Worm (Caenorhabditis elegans) whole organism, late embryonic: Measurements from ENCODE around the gene sorf-1.

Experiments
- K02D7.2 ChIP-seq: sonication (generic microtip); optimal IDR thresholded peaks from 2 replicates; lab custom pipeline; 2017; ENCODE audit warnings: mild to moderate bottlenecking, missing genetic modification characterization, missing compliant biosample characterization
- ceh-9 ChIP-seq: sonication (generic microtip); optimal IDR thresholded peaks from 2 replicates; lab custom pipeline; 2016; ENCODE audit warnings: mild to moderate bottlenecking, missing genetic modification characterization, inconsistent platforms, missing compliant biosample characterization
- ets-4 ChIP-seq: sonication (generic microtip); optimal IDR thresholded peaks from 2 replicates; lab custom pipeline; 2016; ENCODE audit warnings: missing genetic modification characterization, missing compliant biosample characterization
- lin-11 ChIP-seq: fragments of 200-800 bp; sonication (Bioruptor generic); optimal IDR thresholded peaks from 2 replicates; lab custom pipeline; 2018; ENCODE audit warnings: mild to moderate bottlenecking, missing genetic modification characterization, missing compliant biosample characterization
- pha-4 ChIP-seq: fragments of 150-350 bp; optimal IDR thresholded peaks from 2 replicates; lab custom pipeline; 2018; ENCODE audit warnings: missing biosample characterization, missing genetic modification reagents, missing genetic modification characterization
- syd-9 ChIP-seq: sonication (generic microtip); optimal IDR thresholded peaks from 2 replicates; lab custom pipeline; 2016; ENCODE audit warnings: mild to moderate bottlenecking, missing genetic modification characterization, moderate library complexity, missing compliant biosample characterization
- tbx-2 ChIP-seq: sonication (generic microtip); optimal IDR thresholded peaks from 2 replicates; lab custom pipeline; 2016; ENCODE audit warnings: missing genetic modification characterization, missing compliant biosample characterization
- ztf-16 ChIP-seq: sonication (generic microtip); optimal IDR thresholded peaks from 2 replicates; lab custom pipeline; 2017; ENCODE audit warnings: missing genetic modification characterization, missing compliant biosample characterization

- TF ChIP-seq ceh-9 (tag; lab: Kevin White, UChicago), result no peak
- TF ChIP-seq ztf-16 (tag; lab: Kevin White, UChicago), result no peak
- TF ChIP-seq tbx-2 (tag; lab: Kevin White, UChicago), result no peak
- no peak for TF ChIP-seq pha-4 (tag; lab: Kevin White, UChicago)
- TF ChIP-seq K02D7.2 (tag; lab: Kevin White, UChicago), result no peak
- no peak for TF ChIP-seq syd-9
- no peak for TF ChIP-seq lin-11
- no peak for TF ChIP-seq ets-4 (tag; lab: Kevin White, UChicago)
These were observed 29.8 kb upstream of the sorf-1 start for ce11 chrX:3408717-3409303.
